Worm (Caenorhabditis elegans): Measurements from ENCODE around the gene F32D8.15.

F32D8.15 gene

ce11 chrV:10897172-10897571 is 6.7 kb upstream of the F32D8.15 start (continued):
- TF ChIP-seq egl-13 (tag; optimal IDR thresholded peaks at IDR 0.05) (peak; percentile 98), lsy-2 (tag; optimal IDR thresholded peaks at IDR 0.05) (peak; percentile 97), mab-9 (GFP tag; IDR thresholded peaks at IDR 0.05) (peak; percentile 96), nhr-11 (tag; optimal IDR thresholded peaks at IDR 0.05) (peak; percentile 99), ceh-8 (GFP tag; optimal IDR thresholded peaks at IDR 0.05) (peak; percentile 98), aha-1 (tag; optimal IDR thresholded peaks at IDR 0.05) (peak; percentile 97), ztf-4 (tag; optimal IDR thresholded peaks at IDR 0.05) (peak; percentile 96), isw-1 (GFP tag; IDR thresholded peaks at IDR 0.05) (peak; percentile 96), grh-1 (GFP tag; IDR thresholded peaks at IDR 0.05) (peak; percentile 99), unc-62 (GFP tag; optimal IDR thresholded peaks at IDR 0.05) (peak; percentile 54), rnt-1 (tag; optimal IDR thresholded peaks at IDR 0.05) (peak; percentile 100), elt-3 (tag; optimal IDR thresholded peaks at IDR 0.05) (peak in 5 of 6 experiments; percentile 91 to 99 (median 98)), fkh-10 (GFP tag; optimal IDR thresholded peaks at IDR 0.05) (peak; percentile 96), C34B4.2 (tag; optimal IDR thresholded peaks at IDR 0.05) (peak; percentile 94), unc-86 (tag; optimal IDR thresholded peaks at IDR 0.05) (peak; percentile 99), snu-23 (GFP tag; optimal IDR thresholded peaks at IDR 0.05) (peak; percentile 99), nhr-20 (tag; optimal IDR thresholded peaks at IDR 0.05) (peak; percentile 99), mdl-1 (tag; optimal IDR thresholded peaks at IDR 0.05) (peak; percentile 43 to 97), nhr-71 (tag; optimal IDR thresholded peaks at IDR 0.05) (peak; percentile 100), hlh-4 (tag; optimal IDR thresholded peaks at IDR 0.05) (peak; percentile 70), efl-3 (GFP tag; optimal IDR thresholded peaks at IDR 0.05) (peak; percentile 98), lin-14 (GFP tag; optimal IDR thresholded peaks at IDR 0.05) (peak; percentile 99), unc-30 (tag; optimal IDR thresholded peaks at IDR 0.05) (peak; percentile 25), skn-1 (tag; optimal IDR thresholded peaks at IDR 0.05) (peak; percentile 97), ztf-11 (tag; optimal IDR thresholded peaks at IDR 0.05) (peak; percentile 56 to 97), lin-39 (tag; optimal IDR thresholded peaks at IDR 0.05) (peak; percentile 97), hlh-17 (GFP tag; optimal IDR thresholded peaks at IDR 0.05; ENCODE audit: borderline replicate concordance) (peak; percentile 37), ceh-82 (tag; optimal IDR thresholded peaks at IDR 0.05) (peak; percentile 98 to 99 (median 98)), lin-15B (tag; optimal IDR thresholded peaks at IDR 0.05) (peak; percentile 98), Y116A8C.19 (tag; optimal IDR thresholded peaks at IDR 0.05; ENCODE audit: borderline replicate concordance) (peak; percentile 59), fos-1 (tag; optimal IDR thresholded peaks at IDR 0.05) (peak; percentile 97), efl-1 (optimal IDR thresholded peaks at IDR 0.05) (peak; percentile 100), efl-1 (GFP tag; optimal IDR thresholded peaks at IDR 0.05 in 1 of 2) (peak; percentile 100), aly-2 (tag; optimal IDR thresholded peaks at IDR 0.05) (peak; percentile 92), lin-13 (GFP tag; optimal IDR thresholded peaks at IDR 0.05) (peak; percentile 99), tbx-2 (tag; optimal IDR thresholded peaks at IDR 0.05) (peak; percentile 99), ces-1 (GFP tag; optimal IDR thresholded peaks at IDR 0.05) (no peak), nhr-85 (tag) (peak; percentile 100), ama-1 (optimal IDR thresholded peaks at IDR 0.05) (peak; percentile 79), nhr-84 (tag; optimal IDR thresholded peaks at IDR 0.05) (peak; percentile 45), ets-5 (GFP tag; IDR thresholded peaks at IDR 0.05) (no peak), ceh-90 (tag; optimal IDR thresholded peaks at IDR 0.05) (peak; percentile 76), ceh-63 (GFP tag; optimal IDR thresholded peaks at IDR 0.05) (peak; percentile 89), pqm-1 (tag; optimal IDR thresholded peaks at IDR 0.05) (no peak), jun-1 (tag; optimal IDR thresholded peaks at IDR 0.05) (peak; percentile 98), dsc-1 (tag; optimal IDR thresholded peaks at IDR 0.05) (peak; percentile 99), nhr-90 (tag; optimal IDR thresholded peaks at IDR 0.05; ENCODE audit: poor library complexity) (peak; percentile 99), zag-1 (tag; optimal IDR thresholded peaks at IDR 0.05) (peak; percentile 94), egl-27 (tag; optimal IDR thresholded peaks at IDR 0.05) (peak; percentile 83 to 87)
